Fruit fly (Drosophila melanogaster) whole organism, adult: ENCODE data around the gene CG6126.

Experiments
- CG12768 ChIP-seq: fragments of 200-800 bp; sonication (Bioruptor generic); optimal IDR thresholded peaks from 2 replicates; lab custom pipeline; 2017; ENCODE audit warnings: missing biosample characterization, missing genetic modification characterization, mild to moderate bottlenecking, moderate library complexity, missing genetic modification reagents
- kay ChIP-seq: fragments of 200-800 bp; sonication (Bioruptor generic); peaks from one replicate; lab custom pipeline; 2016; ENCODE audit warnings: missing biosample characterization, missing genetic modification characterization, borderline replicate concordance
- ovo ChIP-seq: fragments of 200-800 bp; sonication (Bioruptor generic); optimal IDR thresholded peaks from 2 replicates; lab custom pipeline; 2016; ENCODE audit warnings: missing biosample characterization, missing genetic modification characterization
- toe ChIP-seq: fragments of 200-800 bp; sonication (Bioruptor generic); optimal IDR thresholded peaks from 2 replicates; lab custom pipeline; 2016; ENCODE audit warnings: missing biosample characterization, missing genetic modification characterization

DNA sequence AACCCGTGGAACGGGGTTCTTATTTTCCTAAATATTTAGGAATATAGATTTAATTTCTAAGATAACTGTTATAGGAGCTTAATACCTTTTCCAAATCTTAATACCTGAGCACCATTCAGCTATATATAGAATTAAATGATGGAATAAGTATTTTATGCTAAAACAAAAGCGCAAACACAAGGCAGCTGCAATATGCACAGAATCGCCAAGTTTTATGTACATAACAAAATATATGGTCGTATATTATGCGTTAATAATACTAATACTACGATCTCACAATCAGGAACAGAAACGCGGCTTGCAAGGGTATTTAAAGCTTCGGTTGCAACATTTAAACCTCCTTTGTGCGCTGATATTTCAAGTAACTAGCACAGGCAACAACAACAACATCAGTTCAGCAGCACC, 31.9 kb upstream of the CG6126 start:
- TF ChIP-seq ovo (GFP tag; lab: Kevin White, UChicago), result no peak
- no peak for TF ChIP-seq CG12768 (GFP tag; lab: Kevin White, UChicago)
- TF ChIP-seq kay, result no peak
- TF ChIP-seq toe (GFP tag; lab: Kevin White, UChicago), result no peak
